Fruit fly (Drosophila melanogaster): ENCODE measurements around the gene CG13731.

CG13731 gene

dm6 chr3L:17388895-17389294 is at the start of gene CG13731:
CG13731 (minus strand) TSS chr3L:17388956.
- TF ChIP-seq CG1602 (GFP tag; optimal IDR thresholded peaks at IDR 0.05), result no peak
- TF ChIP-seq CG5953 (GFP tag; IDR thresholded peaks at IDR 0.05), result no peak
- TF ChIP-seq cwo (GFP tag; optimal IDR thresholded peaks at IDR 0.05), result no peak
- peak; percentile 7 for TF ChIP-seq Med (GFP tag)
- peak; percentile 78 for TF ChIP-seq Blimp-1 (GFP tag; optimal IDR thresholded peaks at IDR 0.05)
- TF ChIP-seq lola (GFP tag; optimal IDR thresholded peaks at IDR 0.05), result no peak
- TF ChIP-seq Adf1 (GFP tag; IDR thresholded peaks at IDR 0.05), result peak; percentile 82
- no peak for TF ChIP-seq CG4328 (GFP tag; optimal IDR thresholded peaks at IDR 0.05)
- 0 out of 2 replicates have a peak, but pooled peaks have one; percentile 5 for TF ChIP-seq Rfx (GFP tag; IDR thresholded peaks at IDR 0.05)
- no peak for TF ChIP-seq CG16863 (GFP tag; optimal IDR thresholded peaks at IDR 0.05)
- TF ChIP-seq CG11085 (GFP tag; IDR thresholded peaks at IDR 0.05), result no peak
- TF ChIP-seq chinmo (GFP tag; IDR thresholded peaks at IDR 0.05; ENCODE audit: partially characterized antibody), result 0 out of 4 replicates have a peak, but pooled peaks have one; percentile 31
- peak; percentile 30 for TF ChIP-seq Ets65A (GFP tag)
- 0 out of 2 replicates have a peak, but pooled peaks have one; percentile 7 for TF ChIP-seq Awh (GFP tag; IDR thresholded peaks at IDR 0.05)
- no peak for TF ChIP-seq wek (GFP tag; optimal IDR thresholded peaks at IDR 0.05)
- no peak for TF ChIP-seq CG11695 (GFP tag; IDR thresholded peaks at IDR 0.05)
- TF ChIP-seq CG32532 (GFP tag; IDR thresholded peaks at IDR 0.05), result 0 out of 2 replicates have a peak, but pooled peaks have one; percentile 15

dm6 chr3L:17436331-17436730 is 47.6 kb upstream of the CG13731 start, which contains the start of gene CG12229:
CG12229 (minus strand) TSS chr3L:17436431.
- TF ChIP-seq sr (GFP tag; IDR thresholded peaks at IDR 0.05), result no peak
- no peak for TF ChIP-seq CG1602 (GFP tag; optimal IDR thresholded peaks at IDR 0.05)
- no peak for TF ChIP-seq org-1 (GFP tag; optimal IDR thresholded peaks at IDR 0.05)

dm6 chr3L:17433555-17433954 is 44.8 kb upstream of the CG13731 start, which contains the start of the genes Coq4 and CG32176:
Coq4 (minus strand) TSS chr3L:17433621.
CG32176 (plus strand) TSS chr3L:17433868.
- TF ChIP-seq odd (GFP tag; optimal IDR thresholded peaks at IDR 0.05) (peak; percentile 91), D19A (tag; optimal IDR thresholded peaks at IDR 0.05) (peak; percentile 94), eyg (GFP tag; optimal IDR thresholded peaks at IDR 0.05) (peak; percentile 97), Drgx (GFP tag; IDR thresholded peaks at IDR 0.05) (peak; percentile 96), Poxn (GFP tag; IDR thresholded peaks at IDR 0.05) (peak; percentile 91), CG15011 (GFP tag; optimal IDR thresholded peaks at IDR 0.05) (peak; percentile 88), bsh (GFP tag; optimal IDR thresholded peaks at IDR 0.05) (peak; percentile 73 to 98), CG7987 (GFP tag; optimal IDR thresholded peaks at IDR 0.05) (peak; percentile 95), gsb-n (tag; optimal IDR thresholded peaks at IDR 0.05) (peak; percentile 96), CG12104 (GFP tag; optimal IDR thresholded peaks at IDR 0.05) (peak; percentile 94), CG10274 (GFP tag; optimal IDR thresholded peaks at IDR 0.05) (peak; percentile 88), slou (GFP tag; optimal IDR thresholded peaks at IDR 0.05) (peak; percentile 98), run (tag; optimal IDR thresholded peaks at IDR 0.05) (peak; percentile 92), bbx (GFP tag; IDR thresholded peaks at IDR 0.05; ENCODE audit: partially characterized antibody) (peak; percentile 68; the same call in 1 of the 2 replicates), CoRest (tag; optimal IDR thresholded peaks at IDR 0.05) (peak; percentile 98), CG4820 (GFP tag; optimal IDR thresholded peaks at IDR 0.05) (peak; percentile 97), CG9215 (GFP tag; IDR thresholded peaks at IDR 0.05) (peak; percentile 97), Atf6 (GFP tag; IDR thresholded peaks at IDR 0.05) (peak; percentile 97), CG7372 (GFP tag; IDR thresholded peaks at IDR 0.05) (peak; percentile 96), CG33557 (GFP tag; optimal IDR thresholded peaks at IDR 0.05) (peak; percentile 95), jumu (GFP tag; optimal IDR thresholded peaks at IDR 0.05) (peak; percentile 99), H15 (GFP tag; IDR thresholded peaks at IDR 0.05) (peak; percentile 98), sr (GFP tag; IDR thresholded peaks at IDR 0.05) (peak; percentile 92), klu (GFP tag; IDR thresholded peaks at IDR 0.05) (peak; percentile 96), sob (GFP tag; IDR thresholded peaks at IDR 0.05) (peak; percentile 98), wor (GFP tag; IDR thresholded peaks at IDR 0.05) (peak; percentile 93), Dref (GFP tag; IDR thresholded peaks at IDR 0.05) (peak; percentile 47), CG15601 (tag; optimal IDR thresholded peaks at IDR 0.05) (peak; percentile 94), Gug (GFP tag; IDR thresholded peaks at IDR 0.05) (peak; percentile 99), D (optimal IDR thresholded peaks at IDR 0.05) (no peak), D (GFP tag; optimal IDR thresholded peaks at IDR 0.05) (peak; percentile 96)
